Worm (Caenorhabditis elegans) whole organism, L4 larva: ENCODE data around the gene klo-1.

Source experiments
- R02D3.7 ChIP-seq: fragments of 150-350 bp; sonication (generic microtip); optimal IDR thresholded peaks from 3 replicates; lab custom pipeline; 2014; ENCODE audit warnings: missing biosample characterization, missing genetic modification characterization
- T20F7.1 ChIP-seq: fragments of 200-800 bp; sonication (Bioruptor generic); optimal IDR thresholded peaks from 2 replicates; lab custom pipeline; 2018; ENCODE audit warnings: mild to moderate bottlenecking, missing genetic modification characterization, missing compliant biosample characterization
- Y75B8A.6 ChIP-seq: fragments of 200-800 bp; sonication (Bioruptor generic); IDR thresholded peaks from 2 replicates; pipeline ENCODE4 v1.3.6; 2022; ENCODE audit warnings: missing genetic modification reagents, missing genetic modification characterization, missing compliant biosample characterization
- ZK546.5 ChIP-seq, 2 experiments: sonication (generic microtip); optimal IDR thresholded peaks; 2 replicates each; lab custom pipeline; 2017; ENCODE audit warnings: missing biosample characterization in 2 of 2, missing genetic modification characterization in 2 of 2
- aha-1 ChIP-seq: fragments of 150-350 bp; peaks from one replicate; lab custom pipeline; 2014; ENCODE audit warnings: missing biosample characterization, missing genetic modification characterization
- ama-1 ChIP-seq: fragments of 150-350 bp; optimal IDR thresholded peaks from 2 replicates; lab custom pipeline; 2014; ENCODE audit warnings: inconsistent platforms, mixed read lengths
- arid-1 ChIP-seq: fragments of 200-800 bp; sonication (Bioruptor generic); conservative IDR thresholded peaks from 2 replicates; pipeline ENCODE4 v1.3.6; 2022; ENCODE audit warnings: missing genetic modification reagents, missing genetic modification characterization, missing compliant biosample characterization
- ceh-62 ChIP-seq: sonication (generic microtip); optimal IDR thresholded peaks from 2 replicates; lab custom pipeline; 2017; ENCODE audit warnings: missing biosample characterization, missing genetic modification characterization
- ces-1 ChIP-seq: fragments of 150-350 bp; sonication (generic microtip); optimal IDR thresholded peaks from 4 replicates; lab custom pipeline; 2014; ENCODE audit warnings: missing biosample characterization, missing genetic modification reagents, missing genetic modification characterization
- daf-16 ChIP-seq, 3 experiments: sonication (generic microtip); optimal IDR thresholded peaks; 2 replicates each; lab custom pipeline; 2016 to 2017; ENCODE audit warnings: missing genetic modification characterization in 3 of 3, missing genetic modification reagents in 3 of 3, mild to moderate bottlenecking in 2 of 3, missing compliant biosample characterization in 2 of 3, missing biosample characterization in 1 of 3, moderate library complexity in 1 of 3
- daf-19 ChIP-seq: fragments of 200-800 bp; sonication (Bioruptor generic); conservative IDR thresholded peaks from 2 replicates; pipeline ENCODE4 v1.3.6; 2022; ENCODE audit warnings: missing genetic modification characterization, missing compliant biosample characterization
- dmd-6 ChIP-seq: fragments of 200-800 bp; sonication (Bioruptor generic); IDR thresholded peaks from 2 replicates; pipeline ENCODE4 v1.3.6; 2022; ENCODE audit warnings: missing genetic modification reagents, missing genetic modification characterization, missing compliant biosample characterization
- dmd-8 ChIP-seq: fragments of 200-800 bp; sonication (Bioruptor generic); IDR thresholded peaks from 2 replicates; pipeline ENCODE4 v1.3.6; 2022; ENCODE audit warnings: missing genetic modification characterization, missing compliant biosample characterization
- dpl-1 ChIP-seq: fragments of 150-350 bp; optimal IDR thresholded peaks from 2 replicates; lab custom pipeline; 2014; ENCODE audit warnings: missing biosample characterization, missing genetic modification reagents, missing genetic modification characterization
- dve-1 ChIP-seq: sonication (generic microtip); optimal IDR thresholded peaks from 2 replicates; lab custom pipeline; 2017; ENCODE audit warnings: antibody characterized with exemption, mild to moderate bottlenecking, missing genetic modification characterization, missing compliant biosample characterization; ENCODE audit not compliant: insufficient read depth
- fos-1 ChIP-seq: fragments of 150-350 bp; optimal IDR thresholded peaks from 2 replicates; lab custom pipeline; 2014; ENCODE audit warnings: missing biosample characterization, missing genetic modification characterization
- hlh-11 ChIP-seq: fragments of 200-800 bp; sonication (Bioruptor generic); optimal IDR thresholded peaks from 2 replicates; lab custom pipeline; 2018; ENCODE audit warnings: mild to moderate bottlenecking, missing genetic modification characterization, missing compliant biosample characterization
- hlh-30 ChIP-seq: sonication (generic microtip); optimal IDR thresholded peaks from 2 replicates; lab custom pipeline; 2017; ENCODE audit warnings: antibody characterized with exemption, mild to moderate bottlenecking, missing genetic modification characterization, missing compliant biosample characterization; ENCODE audit not compliant: insufficient read depth
- lin-15B ChIP-seq: fragments of 150-350 bp; sonication (generic microtip); optimal IDR thresholded peaks from 3 replicates; lab custom pipeline; 2014; ENCODE audit warnings: missing biosample characterization, missing genetic modification characterization
- lin-29 ChIP-seq: fragments of 200-800 bp; sonication (Bioruptor generic); IDR thresholded peaks from 2 replicates; pipeline ENCODE4 v1.3.6; 2022; ENCODE audit warnings: missing genetic modification reagents, missing genetic modification characterization, missing compliant biosample characterization
- lin-38 ChIP-seq: fragments of 200-800 bp; sonication (Bioruptor generic); IDR thresholded peaks from 2 replicates; pipeline ENCODE4 v1.3.6; 2022; ENCODE audit warnings: missing genetic modification reagents, missing genetic modification characterization, missing compliant biosample characterization
- lir-3 ChIP-seq: sonication (generic microtip); optimal IDR thresholded peaks from 2 replicates; lab custom pipeline; 2016; ENCODE audit warnings: mild to moderate bottlenecking, missing genetic modification characterization, missing compliant biosample characterization
- lsy-2 ChIP-seq, 2 experiments: fragments of 150-350 bp in 1 of 2; sonication (generic microtip) in 1 of 2; optimal IDR thresholded peaks; 2 replicates each; lab custom pipeline; 2014 to 2017; ENCODE audit warnings: missing biosample characterization in 2 of 2, missing genetic modification characterization in 2 of 2
- madf-5 ChIP-seq, 2 experiments: fragments of 200-800 bp; sonication (Bioruptor generic); IDR thresholded peaks; 2 replicates each; pipeline ENCODE4 v1.3.6; 2022; ENCODE audit warnings: missing compliant biosample characterization in 2 of 2, missing genetic modification characterization in 2 of 2
- mxl-2 ChIP-seq: fragments of 200-800 bp; sonication (Bioruptor generic); conservative IDR thresholded peaks from 2 replicates; pipeline ENCODE4 v1.3.6; 2022; ENCODE audit warnings: missing genetic modification reagents, missing genetic modification characterization, missing compliant biosample characterization
- nhr-102 ChIP-seq: sonication (generic microtip); optimal IDR thresholded peaks from 2 replicates; lab custom pipeline; 2016; ENCODE audit warnings: mild to moderate bottlenecking, missing genetic modification characterization, moderate library complexity, missing compliant biosample characterization
- nhr-237 ChIP-seq: sonication (generic microtip); optimal IDR thresholded peaks from 2 replicates; lab custom pipeline; 2017; ENCODE audit warnings: missing biosample characterization, missing genetic modification characterization
- nhr-28 ChIP-seq: fragments of 150-350 bp; optimal IDR thresholded peaks from 2 replicates; lab custom pipeline; 2014; ENCODE audit warnings: missing biosample characterization, missing genetic modification characterization
- nhr-41 ChIP-seq: fragments of 200-800 bp; sonication (Bioruptor generic); IDR thresholded peaks from 2 replicates; pipeline ENCODE4 v1.3.6; 2022; ENCODE audit warnings: missing genetic modification reagents, missing genetic modification characterization, missing compliant biosample characterization
- nhr-48 ChIP-seq: sonication (generic microtip); optimal IDR thresholded peaks from 2 replicates; lab custom pipeline; 2016; ENCODE audit warnings: mild to moderate bottlenecking, missing genetic modification characterization, missing compliant biosample characterization
- nhr-6 ChIP-seq: fragments of 150-350 bp; optimal IDR thresholded peaks from 2 replicates; lab custom pipeline; 2014; ENCODE audit warnings: missing biosample characterization, missing genetic modification characterization
- pqm-1 ChIP-seq: sonication (generic microtip); optimal IDR thresholded peaks from 2 replicates; lab custom pipeline; 2017; ENCODE audit warnings: missing biosample characterization, missing genetic modification characterization
- rbr-2 ChIP-seq: sonication (generic microtip); optimal IDR thresholded peaks from 2 replicates; lab custom pipeline; 2016; ENCODE audit warnings: missing genotype, missing genetic modification characterization, missing compliant biosample characterization
- saeg-2 ChIP-seq: fragments of 200-800 bp; sonication (Bioruptor generic); IDR thresholded peaks from 2 replicates; pipeline ENCODE4 v1.3.6; 2022; ENCODE audit warnings: missing genetic modification reagents, missing genetic modification characterization, missing compliant biosample characterization
- snpc-1.2 ChIP-seq: fragments of 200-800 bp; sonication (Bioruptor generic); IDR thresholded peaks from 2 replicates; pipeline ENCODE4 v1.3.6; 2022; ENCODE audit warnings: missing genetic modification reagents, missing genetic modification characterization, missing compliant biosample characterization
- spr-3 ChIP-seq: fragments of 200-800 bp; sonication (Bioruptor generic); optimal IDR thresholded peaks from 2 replicates; lab custom pipeline; 2018; ENCODE audit warnings: mild to moderate bottlenecking, missing genetic modification characterization, missing compliant biosample characterization
- zip-2 ChIP-seq: fragments of 150-350 bp; optimal IDR thresholded peaks from 2 replicates; lab custom pipeline; 2014; ENCODE audit warnings: missing biosample characterization, missing genetic modification characterization
- ztf-11 ChIP-seq: fragments of 150-350 bp; optimal IDR thresholded peaks from 2 replicates; lab custom pipeline; 2014; ENCODE audit warnings: missing biosample characterization, missing genetic modification characterization
- ztf-7 ChIP-seq: fragments of 150-350 bp; optimal IDR thresholded peaks from 2 replicates; lab custom pipeline; 2014; ENCODE audit warnings: missing biosample characterization, missing genetic modification characterization

Gene klo-1

ce11 chrIV:7709701-7710100 lies 38.3 kb downstream of the klo-1 start, which contains the start of the genes mrpl-1, emc-6 and mrps-24 (continued):
- TF ChIP-seq daf-16 (GFP tag; optimal IDR thresholded peaks at IDR 0.05; lab: Kevin White, UChicago) (no peak), daf-16 (tag; optimal IDR thresholded peaks at IDR 0.05; lab: Kevin White, UChicago) (peak; percentile 34), ces-1 (peak; percentile 1), T20F7.1 (peak; percentile 78), ztf-7 (tag; lab: Kevin White, UChicago) (peak; percentile 28), hlh-30 (tag; lab: Kevin White, UChicago) (peak; percentile 24), dpl-1 (GFP tag; lab: Kevin White, UChicago) (peak; percentile 73), arid-1 (GFP tag; lab: Robert Waterston, UW) (no peak), pqm-1 (tag; lab: Kevin White, UChicago) (no peak), ZK546.5 (tag; optimal IDR thresholded peaks at IDR 0.05; lab: Kevin White, UChicago) (no peak), nhr-28 (tag; lab: Kevin White, UChicago) (peak; percentile 24), aha-1 (tag; lab: Kevin White, UChicago) (no peak), lsy-2 (tag; optimal IDR thresholded peaks at IDR 0.05; lab: Kevin White, UChicago) (peak in 1 of 2 experiments; percentile 84), zip-2 (tag; lab: Kevin White, UChicago) (no peak), dmd-6 (GFP tag; lab: Robert Waterston, UW) (no peak), lin-38 (GFP tag; lab: Robert Waterston, UW) (peak; percentile 97), snpc-1.2 (GFP tag; lab: Robert Waterston, UW) (0 out of 2 replicates have a peak, but pooled peaks have one; percentile 25), rbr-2 (peak; percentile 38), lin-15B (no peak), dve-1 (tag; lab: Kevin White, UChicago) (peak; percentile 44), mxl-2 (GFP tag; lab: Robert Waterston, UW) (no peak)

ce11 chrIV:7706805-7707204 lies 41.2 kb downstream of the klo-1 start, which contains the start of gene F33D4.4:
Gene F33D4.4, minus strand, starts transcription at chrIV:7706905.
- no peak for TF ChIP-seq spr-3
- peak; percentile 55 for TF ChIP-seq nhr-28 (tag; lab: Kevin White, UChicago)
- no peak for TF ChIP-seq nhr-48 (tag; lab: Kevin White, UChicago)
- TF ChIP-seq madf-5 (GFP tag; IDR thresholded peaks at IDR 0.05; lab: Robert Waterston, UW) = no peak
- no peak for TF ChIP-seq saeg-2
- no peak for TF ChIP-seq nhr-102 (tag; lab: Kevin White, UChicago)
- TF ChIP-seq fos-1 (tag; lab: Kevin White, UChicago) = no peak
- TF ChIP-seq dmd-6 (GFP tag; lab: Robert Waterston, UW) = 0 out of 2 replicates have a peak, but pooled peaks have one; percentile 12

DNA sequence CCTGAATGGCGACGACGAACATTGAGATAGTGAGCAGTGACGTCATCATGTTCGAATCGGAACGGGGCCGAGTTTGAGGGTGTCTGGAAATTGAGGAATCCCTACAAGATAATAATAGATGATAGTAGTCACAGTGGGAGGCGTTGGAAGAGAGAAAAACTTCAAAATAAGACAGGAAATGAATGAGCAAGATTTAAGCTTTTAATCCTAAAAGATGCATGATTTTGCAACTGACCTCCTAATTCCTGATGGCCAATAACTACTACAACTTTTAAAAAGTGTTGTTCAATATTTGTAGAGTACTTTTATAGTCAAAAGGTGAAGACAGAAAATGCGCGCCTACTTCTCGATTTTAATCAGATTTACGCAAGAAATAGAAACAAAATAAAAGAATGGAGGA lies 49.7 kb downstream of the klo-1 start, which contains the start of gene flp-13:
Gene flp-13, minus strand, starts transcription at position 101 of the 400 bp plus-strand sequence.
- TF ChIP-seq Y75B8A.6 (GFP tag; lab: Robert Waterston, UW) (no peak), daf-19 (no peak), lin-29 (GFP tag; lab: Robert Waterston, UW) (no peak), R02D3.7 (tag; lab: Kevin White, UChicago) (no peak), ztf-11 (no peak), dve-1 (tag; lab: Kevin White, UChicago) (no peak), nhr-6 (tag; lab: Kevin White, UChicago) (no peak), nhr-237 (tag; lab: Kevin White, UChicago) (no peak), ceh-62 (tag; lab: Kevin White, UChicago) (no peak), madf-5 (GFP tag; IDR thresholded peaks at IDR 0.05; lab: Robert Waterston, UW) (no peak), zip-2 (tag; lab: Kevin White, UChicago) (no peak), ama-1 (lab: Kevin White, UChicago) (no peak), dmd-8 (GFP tag; lab: Robert Waterston, UW) (no peak), lir-3 (tag; lab: Kevin White, UChicago) (no peak), nhr-41 (GFP tag; lab: Robert Waterston, UW) (no peak), hlh-11 (tag; lab: Kevin White, UChicago) (no peak)
